Worm (Caenorhabditis elegans): ENCODE data around the gene nhr-21.

The nhr-21 gene

ce11 chrII:7317468-7317867, 21.6 kb upstream of the nhr-21 start, which contains the start of gene F21D12.2:
Gene F21D12.2 (plus strand): TSS chrII:7317768.
- TF ChIP-seq fos-1 (tag; optimal IDR thresholded peaks at IDR 0.05) = no peak
- TF ChIP-seq lin-39 (tag; optimal IDR thresholded peaks at IDR 0.05) = no peak
- TF ChIP-seq nhr-129 (tag; optimal IDR thresholded peaks at IDR 0.05) = no peak
- no peak for TF ChIP-seq mdl-1 (tag; optimal IDR thresholded peaks at IDR 0.05)
- no peak for TF ChIP-seq nhr-23 (tag; optimal IDR thresholded peaks at IDR 0.05)
- no peak for TF ChIP-seq ceh-82 (tag; optimal IDR thresholded peaks at IDR 0.05)
- TF ChIP-seq lin-13 (GFP tag; optimal IDR thresholded peaks at IDR 0.05) = no peak
- no peak for TF ChIP-seq peb-1 (tag; optimal IDR thresholded peaks at IDR 0.05)
- no peak for TF ChIP-seq nhr-21 (tag; optimal IDR thresholded peaks at IDR 0.05)
- TF ChIP-seq egl-27 (tag; optimal IDR thresholded peaks at IDR 0.05) = no peak
- no peak for TF ChIP-seq unc-39 (tag; optimal IDR thresholded peaks at IDR 0.05)
- no peak for TF ChIP-seq ama-1 (optimal IDR thresholded peaks at IDR 0.05)
- TF ChIP-seq zag-1 (tag; optimal IDR thresholded peaks at IDR 0.05) = no peak
- no peak for TF ChIP-seq ZK546.5 (tag; optimal IDR thresholded peaks at IDR 0.05)
- TF ChIP-seq mab-5 (tag; optimal IDR thresholded peaks at IDR 0.05) = no peak

ce11 chrII:7319471-7319870, 19.6 kb upstream of the nhr-21 start:
- TF ChIP-seq unc-55 (GFP tag; optimal IDR thresholded peaks at IDR 0.05) (peak; percentile 8), ztf-4 (tag; optimal IDR thresholded peaks at IDR 0.05) (no peak), Y55F3AM.14 (GFP tag; optimal IDR thresholded peaks at IDR 0.05) (peak; percentile 80), ama-1 (optimal IDR thresholded peaks at IDR 0.05) (no peak)

- TF ChIP-seq fos-1 (tag; optimal IDR thresholded peaks at IDR 0.05) (no peak), aly-2 (tag; optimal IDR thresholded peaks at IDR 0.05) (no peak), nhr-23 (tag; optimal IDR thresholded peaks at IDR 0.05) (no peak), mdl-1 (tag; optimal IDR thresholded peaks at IDR 0.05) (peak in 1 of 2 experiments; percentile 25), elt-1 (tag; optimal IDR thresholded peaks at IDR 0.05) (no peak), skn-1 (tag; optimal IDR thresholded peaks at IDR 0.05) (no peak), mab-5 (tag; optimal IDR thresholded peaks at IDR 0.05) (no peak), ZK546.5 (tag; optimal IDR thresholded peaks at IDR 0.05) (no peak), ztf-1 (GFP tag; conservative IDR thresholded peaks at IDR 0.05) (no peak), sma-9 (GFP tag; optimal IDR thresholded peaks at IDR 0.05) (peak; percentile 84), sma-9 (tag; optimal IDR thresholded peaks at IDR 0.05) (no peak), snpc-4 (tag; optimal IDR thresholded peaks at IDR 0.05) (no peak), gmeb-1 (tag; optimal IDR thresholded peaks at IDR 0.05) (no peak), lsy-2 (tag; optimal IDR thresholded peaks at IDR 0.05) (peak in 1 of 2 experiments; percentile 48), ceh-16 (tag; optimal IDR thresholded peaks at IDR 0.05) (no peak), unc-55 (GFP tag; optimal IDR thresholded peaks at IDR 0.05) (no peak), sem-4 (tag; optimal IDR thresholded peaks at IDR 0.05) (no peak), nhr-12 (tag; optimal IDR thresholded peaks at IDR 0.05) (no peak), C34F6.9 (tag; optimal IDR thresholded peaks at IDR 0.05) (peak; percentile 57), egl-27 (tag; optimal IDR thresholded peaks at IDR 0.05) (no peak), sma-3 (GFP tag; optimal IDR thresholded peaks at IDR 0.05) (no peak), ceh-82 (tag; optimal IDR thresholded peaks at IDR 0.05) (no peak), nhr-77 (tag; optimal IDR thresholded peaks at IDR 0.05) (no peak), elt-3 (tag; optimal IDR thresholded peaks at IDR 0.05) (no peak), nhr-21 (tag; optimal IDR thresholded peaks at IDR 0.05) (no peak), blmp-1 (tag; optimal IDR thresholded peaks at IDR 0.05; ENCODE audit: insufficient read depth) (no peak), crh-2 (tag; optimal IDR thresholded peaks at IDR 0.05) (peak; percentile 22), nhr-11 (tag; optimal IDR thresholded peaks at IDR 0.05) (no peak), nhr-25 (tag; optimal IDR thresholded peaks at IDR 0.05) (no peak), ama-1 (optimal IDR thresholded peaks at IDR 0.05) (no peak), nhr-129 (tag; optimal IDR thresholded peaks at IDR 0.05) (peak; percentile 82), nhr-6 (tag; optimal IDR thresholded peaks at IDR 0.05) (peak; percentile 53), zag-1 (tag; optimal IDR thresholded peaks at IDR 0.05) (no peak), unc-39 (tag; optimal IDR thresholded peaks at IDR 0.05) (no peak), peb-1 (tag; optimal IDR thresholded peaks at IDR 0.05) (no peak), lin-11 (tag; optimal IDR thresholded peaks at IDR 0.05) (no peak), lin-13 (GFP tag; optimal IDR thresholded peaks at IDR 0.05) (peak; percentile 18), unc-62 (GFP tag; optimal IDR thresholded peaks at IDR 0.05) (no peak), R02D3.7 (tag; optimal IDR thresholded peaks at IDR 0.05) (no peak), F13H6.1 (tag; optimal IDR thresholded peaks at IDR 0.05) (peak; percentile 83), dmd-4 (tag; optimal IDR thresholded peaks at IDR 0.05) (no peak), alr-1 (tag; optimal IDR thresholded peaks at IDR 0.05) (no peak), Y55F3AM.14 (GFP tag; optimal IDR thresholded peaks at IDR 0.05) (no peak), nhr-10 (tag; optimal IDR thresholded peaks at IDR 0.05) (no peak), mbf-1 (tag; optimal IDR thresholded peaks at IDR 0.05) (no peak), ztf-11 (tag; optimal IDR thresholded peaks at IDR 0.05) (no peak), nhr-237 (tag; optimal IDR thresholded peaks at IDR 0.05) (no peak), lin-39 (tag; optimal IDR thresholded peaks at IDR 0.05) (no peak), ztf-4 (tag; optimal IDR thresholded peaks at IDR 0.05) (peak; percentile 63)
Observed at ce11 chrII:7323317-7323716, 15.7 kb upstream of the nhr-21 start.
